Fruit fly (Drosophila melanogaster): ENCODE measurements around the gene rols.

DNA sequence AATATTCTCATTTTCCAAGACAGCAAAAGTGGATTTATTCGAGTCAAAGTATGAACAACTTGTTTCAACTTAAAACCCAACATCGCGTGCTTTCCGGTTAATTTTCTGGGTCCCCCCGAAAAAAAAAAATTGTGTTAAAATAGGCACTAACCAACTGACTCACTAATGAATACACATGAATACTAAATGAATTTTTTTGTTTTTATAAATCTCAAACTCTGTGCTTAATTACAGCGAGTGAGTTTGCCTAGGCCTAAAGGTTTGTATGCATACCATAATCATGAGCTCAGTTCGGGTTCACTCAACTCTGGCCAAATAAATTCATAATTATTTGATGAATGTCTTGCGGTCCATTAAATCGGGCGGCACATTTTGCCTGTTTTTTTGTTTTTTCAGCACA, 42.7 kb upstream of the rols start:
- TF ChIP-seq usp (GFP tag; optimal IDR thresholded peaks at IDR 0.05): no peak
- no peak for TF ChIP-seq CG8478 (optimal IDR thresholded peaks at IDR 0.05)
- TF ChIP-seq pan (optimal IDR thresholded peaks at IDR 0.05): no peak
- no peak for TF ChIP-seq psq (optimal IDR thresholded peaks at IDR 0.05)

All from whole organism.